Fruit fly (Drosophila melanogaster) whole organism, embryonic: ENCODE data around the gene Mettl5.

ENCODE experiments used
- ATbp ChIP-seq: fragments of 200-800 bp; sonication (Bioruptor generic); optimal IDR thresholded peaks from 2 replicates; lab custom pipeline; 2017; ENCODE audit warnings: missing biosample characterization, mild to moderate bottlenecking, missing genetic modification characterization, missing genetic modification reagents
- Antp ChIP-seq: fragments of 200-800 bp; sonication (Bioruptor generic); optimal IDR thresholded peaks from 3 replicates; lab custom pipeline; 2016; ENCODE audit warnings: missing biosample characterization, missing genetic modification characterization
- B-H2 ChIP-seq: fragments of 200-800 bp; sonication (Bioruptor generic); optimal IDR thresholded peaks from 2 replicates; lab custom pipeline; 2018; ENCODE audit warnings: missing biosample characterization, mild to moderate bottlenecking, missing genetic modification characterization
- CG10209 ChIP-seq: fragments of 200-800 bp; sonication (Bioruptor generic); optimal IDR thresholded peaks from 3 replicates; lab custom pipeline; 2017; ENCODE audit warnings: missing biosample characterization, mild to moderate bottlenecking, missing genetic modification characterization, missing genetic modification reagents
- CG11504 ChIP-seq: fragments of 200-800 bp; sonication (Bioruptor generic); optimal IDR thresholded peaks from 3 replicates; lab custom pipeline; 2019; ENCODE audit warnings: missing biosample characterization, mild to moderate bottlenecking, missing genetic modification characterization, moderate library complexity
- CG12219 ChIP-seq: fragments of 200-800 bp; sonication (Bioruptor generic); optimal IDR thresholded peaks from 3 replicates; lab custom pipeline; 2018; ENCODE audit warnings: missing biosample characterization, mild to moderate bottlenecking, missing genetic modification characterization
- CG13624 ChIP-seq: fragments of 200-800 bp; sonication (Bioruptor generic); optimal IDR thresholded peaks from 2 replicates; lab custom pipeline; 2016; ENCODE audit warnings: missing biosample characterization, missing genetic modification characterization
- CG13894 ChIP-seq: fragments of 200-800 bp; sonication (Bioruptor generic); optimal IDR thresholded peaks from 3 replicates; lab custom pipeline; 2018; ENCODE audit warnings: missing biosample characterization, mild to moderate bottlenecking, missing genetic modification characterization, moderate library complexity
- CG14441 ChIP-seq: fragments of 200-800 bp; sonication (Bioruptor generic); IDR thresholded peaks from 2 replicates; pipeline ENCODE4 v1.3.6; 2022; ENCODE audit warnings: missing biosample characterization, missing genetic modification characterization
- CG14667 ChIP-seq: fragments of 200-800 bp; sonication (Bioruptor generic); IDR thresholded peaks from 2 replicates; pipeline ENCODE4 v1.3.6; 2022; ENCODE audit warnings: missing biosample characterization, missing genetic modification characterization
- CG15601 ChIP-seq: fragments of 200-800 bp; sonication (Bioruptor generic); optimal IDR thresholded peaks from 3 replicates; lab custom pipeline; 2019; ENCODE audit warnings: missing biosample characterization, mild to moderate bottlenecking, missing genetic modification characterization, moderate library complexity
- CG16815 ChIP-seq: fragments of 200-800 bp; sonication (Bioruptor generic); optimal IDR thresholded peaks from 3 replicates; lab custom pipeline; 2017; ENCODE audit warnings: missing biosample characterization, mild to moderate bottlenecking, missing genetic modification characterization
- CG17328 ChIP-seq: fragments of 200-800 bp; sonication (Bioruptor generic); IDR thresholded peaks from 2 replicates; pipeline ENCODE4 v1.3.6; 2022; ENCODE audit warnings: missing biosample characterization, missing genetic modification characterization
- CG18764 ChIP-seq: fragments of 200-800 bp; sonication (Bioruptor generic); optimal IDR thresholded peaks from 3 replicates; lab custom pipeline; 2016; ENCODE audit warnings: missing biosample characterization, missing genetic modification characterization
- CG31388 ChIP-seq: fragments of 200-800 bp; sonication (Bioruptor generic); optimal IDR thresholded peaks from 2 replicates; lab custom pipeline; 2016; ENCODE audit warnings: missing biosample characterization, missing genetic modification characterization
- CG3281 ChIP-seq: fragments of 200-800 bp; sonication (Bioruptor generic); optimal IDR thresholded peaks from 3 replicates; lab custom pipeline; 2017; ENCODE audit warnings: missing biosample characterization, mild to moderate bottlenecking, missing genetic modification characterization
- CG4360 ChIP-seq: fragments of 200-800 bp; sonication (Bioruptor generic); IDR thresholded peaks from 2 replicates; pipeline ENCODE4 v1.3.6; 2022; ENCODE audit warnings: missing biosample characterization, missing genetic modification characterization
- CG6791 ChIP-seq: fragments of 200-800 bp; sonication (Bioruptor generic); IDR thresholded peaks from 3 replicates; pipeline ENCODE4 v1.3.6; 2022; ENCODE audit warnings: missing biosample characterization, missing genetic modification characterization; ENCODE audit not compliant: partially characterized antibody
- CG9437 ChIP-seq: fragments of 200-800 bp; sonication (Bioruptor generic); optimal IDR thresholded peaks from 2 replicates; lab custom pipeline; 2018; ENCODE audit warnings: missing biosample characterization, mild to moderate bottlenecking, missing genetic modification characterization
- Camta ChIP-seq: fragments of 200-800 bp; sonication (Bioruptor generic); optimal IDR thresholded peaks from 2 replicates; lab custom pipeline; 2016; ENCODE audit warnings: missing biosample characterization, missing genetic modification characterization
- Drgx ChIP-seq: fragments of 200-800 bp; sonication (Bioruptor generic); IDR thresholded peaks from 2 replicates; pipeline ENCODE4 v1.3.6; 2022; ENCODE audit warnings: missing biosample characterization, missing genetic modification characterization
- ERR ChIP-seq: fragments of 200-800 bp; sonication (Bioruptor generic); optimal IDR thresholded peaks from 2 replicates; lab custom pipeline; 2016; ENCODE audit warnings: missing biosample characterization, missing genetic modification characterization
- Elba2 ChIP-seq: fragments of 200-800 bp; sonication (Bioruptor generic); optimal IDR thresholded peaks from 3 replicates; lab custom pipeline; 2016; ENCODE audit warnings: missing biosample characterization, missing genetic modification characterization
- Fer2 ChIP-seq: fragments of 200-800 bp; sonication (Bioruptor generic); optimal IDR thresholded peaks from 2 replicates; lab custom pipeline; 2018; ENCODE audit warnings: missing biosample characterization, mild to moderate bottlenecking, missing genetic modification characterization, moderate library complexity
- Fer3 ChIP-seq: fragments of 200-800 bp; sonication (Bioruptor generic); optimal IDR thresholded peaks from 2 replicates; lab custom pipeline; 2018; ENCODE audit warnings: missing biosample characterization, mild to moderate bottlenecking, missing genetic modification characterization, moderate library complexity
- Gsc ChIP-seq: fragments of 200-800 bp; sonication (Bioruptor generic); IDR thresholded peaks from 2 replicates; pipeline ENCODE4 v1.3.6; 2022; ENCODE audit warnings: missing biosample characterization, missing genetic modification characterization
- HHEX ChIP-seq: fragments of 200-800 bp; sonication (Bioruptor generic); optimal IDR thresholded peaks from 3 replicates; lab custom pipeline; 2017; ENCODE audit warnings: missing biosample characterization, mild to moderate bottlenecking, missing genetic modification characterization, missing genetic modification reagents
- HmgZ ChIP-seq: fragments of 200-800 bp; sonication (Bioruptor generic); optimal IDR thresholded peaks from 2 replicates; lab custom pipeline; 2018; ENCODE audit warnings: missing biosample characterization, mild to moderate bottlenecking, missing genetic modification characterization
- NC2α ChIP-seq: fragments of 200-800 bp; sonication (Bioruptor generic); optimal IDR thresholded peaks from 2 replicates; lab custom pipeline; 2016; ENCODE audit warnings: missing biosample characterization, missing genetic modification characterization
- Poxn ChIP-seq: fragments of 200-800 bp; sonication (Bioruptor generic); IDR thresholded peaks from 2 replicates; pipeline ENCODE4 v1.3.6; 2022; ENCODE audit warnings: missing biosample characterization, missing genetic modification characterization
- Six4 ChIP-seq: fragments of 200-800 bp; sonication (Bioruptor generic); optimal IDR thresholded peaks from 2 replicates; lab custom pipeline; 2016; ENCODE audit warnings: missing biosample characterization, missing genetic modification characterization
- amos ChIP-seq: fragments of 200-800 bp; sonication (Bioruptor generic); IDR thresholded peaks from 2 replicates; pipeline ENCODE4 v1.3.6; 2022; ENCODE audit warnings: missing biosample characterization, missing genetic modification characterization; ENCODE audit not compliant: partially characterized antibody
- bcd ChIP-seq: fragments of 200-800 bp; sonication (Bioruptor generic); optimal IDR thresholded peaks from 2 replicates; lab custom pipeline; 2017; ENCODE audit warnings: missing biosample characterization, mild to moderate bottlenecking, missing genetic modification characterization
- br ChIP-seq: fragments of >200 bp; optimal IDR thresholded peaks from 2 replicates; lab custom pipeline; 2017
- cad ChIP-seq: fragments of >200 bp; optimal IDR thresholded peaks from 2 replicates; lab custom pipeline; 2017; ENCODE audit warnings: missing biosample characterization, missing genetic modification characterization
- dimm ChIP-seq: fragments of 200-800 bp; sonication (Bioruptor generic); IDR thresholded peaks from 2 replicates; pipeline ENCODE4 v1.3.6; 2022; ENCODE audit warnings: missing biosample characterization, missing genetic modification characterization
- en ChIP-seq: fragments of 200-800 bp; sonication (Bioruptor generic); optimal IDR thresholded peaks from 2 replicates; lab custom pipeline; 2016; ENCODE audit warnings: missing biosample characterization, missing genetic modification characterization
- fd96Cb ChIP-seq: fragments of 200-800 bp; sonication (Bioruptor generic); optimal IDR thresholded peaks from 2 replicates; lab custom pipeline; 2018; ENCODE audit warnings: missing biosample characterization, mild to moderate bottlenecking, missing genetic modification characterization, moderate library complexity
- ftz-f1 ChIP-seq: fragments of 200-800 bp; sonication (Bioruptor generic); optimal IDR thresholded peaks from 2 replicates; lab custom pipeline; 2016; ENCODE audit warnings: missing biosample characterization, missing genetic modification characterization
- gce ChIP-seq: fragments of 200-800 bp; sonication (Bioruptor generic); IDR thresholded peaks from 3 replicates; pipeline ENCODE4 v1.3.6; 2022; ENCODE audit warnings: missing biosample characterization, missing genetic modification characterization
- hkb ChIP-seq, 2 experiments: fragments of 200-800 bp in 1 of 2; fragments of >200 bp in 1 of 2; sonication (Bioruptor generic) in 1 of 2; IDR thresholded peaks in 1 of 2; optimal IDR thresholded peaks in 1 of 2; 2 replicates each; pipeline versions ENCODE4 v1.3.6 to Lab custom; 2017 to 2022; ENCODE audit warnings: missing biosample characterization in 1 of 2, missing genetic modification characterization in 1 of 2
- luna ChIP-seq: fragments of 200-800 bp; sonication (Bioruptor generic); optimal IDR thresholded peaks from 2 replicates; lab custom pipeline; 2016; ENCODE audit warnings: missing biosample characterization, missing genetic modification characterization
- nmo ChIP-seq: fragments of 200-800 bp; sonication (Bioruptor generic); optimal IDR thresholded peaks from 2 replicates; lab custom pipeline; 2018; ENCODE audit warnings: missing biosample characterization, mild to moderate bottlenecking, missing genetic modification characterization, moderate library complexity
- pho ChIP-seq: fragments of 200-800 bp; sonication (Bioruptor generic); optimal IDR thresholded peaks from 2 replicates; lab custom pipeline; 2016; ENCODE audit warnings: missing biosample characterization, missing genetic modification characterization
- repo ChIP-seq: fragments of 200-800 bp; sonication (Bioruptor generic); optimal IDR thresholded peaks from 2 replicates; lab custom pipeline; 2016; ENCODE audit warnings: missing biosample characterization, missing genetic modification characterization
- sc ChIP-seq, 3 experiments: fragments of >200 bp in 2 of 3; fragments of 200-800 bp in 1 of 3; sonication (Bioruptor generic) in 1 of 3; optimal IDR thresholded peaks; 2 replicates in 2 of 3; 3 replicates in 1 of 3; lab custom pipeline; 2017; ENCODE audit warnings: mild to moderate bottlenecking in 1 of 3, missing biosample characterization in 1 of 3, missing genetic modification characterization in 1 of 3, missing genetic modification reagents in 1 of 3
- schlank ChIP-seq: fragments of 200-800 bp; sonication (Bioruptor generic); optimal IDR thresholded peaks from 2 replicates; lab custom pipeline; 2018; ENCODE audit warnings: missing biosample characterization, mild to moderate bottlenecking, missing genetic modification characterization
- scrt ChIP-seq: fragments of 200-800 bp; sonication (Bioruptor generic); optimal IDR thresholded peaks from 2 replicates; lab custom pipeline; 2018; ENCODE audit warnings: missing biosample characterization, mild to moderate bottlenecking, missing genetic modification characterization, moderate library complexity
- z ChIP-seq: fragments of 200-800 bp; sonication (Bioruptor generic); IDR thresholded peaks from 3 replicates; pipeline ENCODE4 v1.3.6; 2022; ENCODE audit warnings: missing biosample characterization, missing genetic modification characterization

The Mettl5 gene

DNA sequence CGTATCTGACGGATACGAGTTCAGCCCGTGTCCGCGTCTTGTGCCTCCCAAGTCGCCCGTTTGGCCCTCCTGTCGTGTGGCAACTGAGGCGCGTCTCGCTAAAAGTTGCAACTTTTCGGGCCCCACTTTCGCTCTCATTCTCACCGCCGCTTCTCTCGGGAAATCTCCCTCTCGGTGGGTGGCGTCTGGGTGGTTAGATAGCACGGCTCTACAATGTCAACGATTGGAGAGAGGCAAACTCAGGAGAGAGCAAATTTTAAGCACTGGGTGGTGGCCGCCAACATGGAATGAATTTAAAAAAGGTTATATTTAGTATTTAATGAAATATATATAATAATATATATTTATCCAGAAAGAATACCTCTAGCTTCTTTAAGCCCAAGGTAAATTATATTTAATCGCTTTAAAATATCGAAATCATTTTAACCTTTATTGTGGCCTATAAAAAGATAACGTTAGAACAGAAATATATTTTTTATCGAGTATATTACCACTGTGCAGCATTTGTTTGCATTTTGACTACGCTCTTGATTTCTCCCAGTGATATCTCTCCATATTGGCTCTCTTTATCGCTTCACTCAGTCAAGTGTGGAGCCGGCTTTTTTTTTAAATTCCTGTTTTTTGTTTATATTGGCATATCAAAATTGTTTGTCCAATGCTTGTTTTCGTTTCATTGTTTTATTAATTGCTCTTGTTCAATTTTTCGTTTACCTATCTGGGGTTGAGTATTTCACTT, 29.0 kb downstream of the Mettl5 start, which contains the start of gene Gbs-76A (continued):
- TF ChIP-seq amos (no peak), CG13624 (no peak), Antp (GFP tag; lab: Kevin White, UChicago) (no peak), sc (optimal IDR thresholded peaks at IDR 0.05; lab: Kevin White, UChicago) (no peak), sc (GFP tag; optimal IDR thresholded peaks at IDR 0.05; lab: Kevin White, UChicago) (peak; percentile 75), CG18764 (GFP tag; lab: Kevin White, UChicago) (no peak), Gsc (GFP tag; lab: Robert Waterston, UW) (no peak), ATbp (peak; percentile 83), en (no peak), CG15601 (peak; percentile 82), CG12219 (peak; percentile 60), Camta (GFP tag; lab: Kevin White, UChicago) (peak; percentile 1), CG14667 (peak; percentile 22; the same call in 1 of the 2 replicates), schlank (tag; lab: Kevin White, UChicago) (peak; percentile 18), B-H2 (peak; percentile 86), repo (no peak), br (no peak), CG6791 (GFP tag; lab: Robert Waterston, UW) (no peak), CG17328 (GFP tag; lab: Robert Waterston, UW) (peak; percentile 62), CG10209 (GFP tag; lab: Kevin White, UChicago) (peak; percentile 84), bcd (GFP tag; lab: Kevin White, UChicago) (peak; percentile 68), CG3281 (GFP tag; lab: Kevin White, UChicago) (peak; percentile 85), z (GFP tag; lab: Robert Waterston, UW) (no peak), CG4360 (GFP tag; lab: Robert Waterston, UW) (no peak), gce (GFP tag; lab: Robert Waterston, UW) (peak; percentile 16; the same call in 1 of the 3 replicates), NC2α (no peak), HmgZ (tag; lab: Kevin White, UChicago) (peak; percentile 47), HHEX (peak; percentile 72), dimm (GFP tag; lab: Robert Waterston, UW) (no peak), CG13894 (tag; lab: Kevin White, UChicago) (peak; percentile 87), cad (GFP tag; lab: Kevin White, UChicago) (no peak), Fer3 (tag; lab: Kevin White, UChicago) (peak; percentile 85), fd96Cb (peak; percentile 76), CG31388 (GFP tag; lab: Kevin White, UChicago) (no peak), ERR (GFP tag; lab: Kevin White, UChicago) (no peak), scrt (GFP tag; lab: Kevin White, UChicago) (peak; percentile 77), nmo (GFP tag; lab: Kevin White, UChicago) (peak; percentile 88), CG9437 (peak; percentile 79), CG16815 (GFP tag; lab: Kevin White, UChicago) (peak; percentile 60), CG14441 (GFP tag; lab: Robert Waterston, UW) (no peak; the same call in 1 of the 2 replicates), Fer2 (tag; lab: Kevin White, UChicago) (peak; percentile 77), luna (GFP tag; lab: Kevin White, UChicago) (no peak), Drgx (GFP tag; lab: Robert Waterston, UW) (peak; percentile 91), Elba2 (GFP tag; lab: Kevin White, UChicago) (no peak), CG11504 (tag; lab: Kevin White, UChicago) (peak; percentile 88), Six4 (peak; percentile 41), Poxn (GFP tag; lab: Robert Waterston, UW) (0 out of 2 replicates have a peak, but pooled peaks have one; percentile 45), ftz-f1 (GFP tag; lab: Kevin White, UChicago) (no peak), hkb (optimal IDR thresholded peaks at IDR 0.05; lab: Kevin White, UChicago) (no peak), hkb (GFP tag; IDR thresholded peaks at IDR 0.05; lab: Robert Waterston, UW) (peak; percentile 76), pho (GFP tag; lab: Kevin White, UChicago) (peak; percentile 50)
